Worm (Caenorhabditis elegans) whole organism, L3 larva: ENCODE data around the gene srh-304.
A peak's percentile ranks its signal among the peaks of the same experiment; 100 is the strongest.

Experiments used
- ceh-82 ChIP-seq: fragments of 150-350 bp; optimal IDR thresholded peaks from 2 replicates; lab custom pipeline; 2014; ENCODE audit warnings: missing biosample characterization, missing genetic modification characterization
- ceh-9 ChIP-seq: sonication (generic microtip); optimal IDR thresholded peaks from 2 replicates; lab custom pipeline; 2018; ENCODE audit warnings: missing biosample characterization, missing genetic modification characterization
- elt-2 ChIP-seq: sonication (generic microtip); optimal IDR thresholded peaks from 2 replicates; lab custom pipeline; 2016; ENCODE audit warnings: missing genetic modification reagents, mild to moderate bottlenecking, missing genetic modification characterization, missing compliant biosample characterization
- lin-15B ChIP-seq: fragments of 150-350 bp; optimal IDR thresholded peaks from 2 replicates; lab custom pipeline; 2014; ENCODE audit warnings: missing biosample characterization, missing genetic modification characterization
- nfya-1 ChIP-seq: sonication (generic microtip); optimal IDR thresholded peaks from 2 replicates; lab custom pipeline; 2017; ENCODE audit warnings: missing genetic modification characterization, mild to moderate bottlenecking, missing compliant biosample characterization, antibody characterized with exemption, moderate library complexity; ENCODE audit not compliant: insufficient read depth
- nhr-11 ChIP-seq: fragments of 150-350 bp; optimal IDR thresholded peaks from 2 replicates; lab custom pipeline; 2014; ENCODE audit warnings: missing biosample characterization, missing genetic modification characterization
- nhr-23 ChIP-seq: fragments of 150-350 bp; optimal IDR thresholded peaks from 2 replicates; lab custom pipeline; 2014; ENCODE audit warnings: missing biosample characterization, missing genetic modification reagents, missing genetic modification characterization
- nhr-25 ChIP-seq: sonication (generic microtip); optimal IDR thresholded peaks from 2 replicates; lab custom pipeline; 2017; ENCODE audit warnings: missing biosample characterization, missing genetic modification characterization
- pha-4 ChIP-seq: fragments of 150-350 bp; optimal IDR thresholded peaks from 2 replicates; lab custom pipeline; 2014; ENCODE audit warnings: missing biosample characterization, missing genetic modification reagents, missing genetic modification characterization
- pqm-1 ChIP-seq: fragments of 150-350 bp; optimal IDR thresholded peaks from 2 replicates; lab custom pipeline; 2017; ENCODE audit warnings: missing biosample characterization, missing genetic modification characterization, inconsistent platforms
- sea-2 ChIP-seq: fragments of 150-350 bp; sonication (generic microtip); optimal IDR thresholded peaks from 4 replicates; lab custom pipeline; 2014; ENCODE audit warnings: missing biosample characterization, missing genetic modification reagents, missing genetic modification characterization
- snpc-4 ChIP-seq: fragments of 150-350 bp; optimal IDR thresholded peaks from 2 replicates; lab custom pipeline; 2014; ENCODE audit warnings: missing biosample characterization, missing genetic modification characterization
- tbx-2 ChIP-seq: sonication (generic microtip); optimal IDR thresholded peaks from 2 replicates; lab custom pipeline; 2016; ENCODE audit warnings: mild to moderate bottlenecking, missing genetic modification characterization, missing compliant biosample characterization
- ztf-4 ChIP-seq: fragments of 150-350 bp; optimal IDR thresholded peaks from 2 replicates; lab custom pipeline; 2014; ENCODE audit warnings: missing biosample characterization, missing genetic modification characterization

The srh-304 gene

DNA sequence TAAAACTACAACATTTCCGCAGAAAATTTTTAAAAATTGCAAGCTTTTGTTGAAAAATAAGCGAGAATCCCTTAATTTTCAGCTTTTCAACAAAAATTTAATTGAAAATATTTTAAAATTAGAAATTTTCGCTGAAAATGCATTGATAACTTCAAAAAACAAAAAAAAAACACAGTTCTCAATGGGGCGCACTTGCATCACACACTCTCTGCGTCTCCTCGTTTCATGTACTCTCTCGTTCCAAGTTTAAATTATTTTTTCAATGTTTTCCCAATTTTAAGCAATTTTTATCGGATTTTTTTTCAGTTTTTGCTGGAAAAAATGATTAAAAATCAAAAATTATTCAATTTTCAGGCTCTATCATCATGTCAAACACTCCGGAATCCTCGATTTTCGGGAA lies 42.6 kb downstream of the srh-304 start, which contains the start of gene phf-14:
TSS of gene phf-14 (plus strand) at position 345 of the 400 bp plus-strand sequence.
- peak; percentile 14 for TF ChIP-seq pqm-1 (tag; lab: Kevin White, UChicago)
- TF ChIP-seq ztf-4 (tag; lab: Kevin White, UChicago): no peak
- TF ChIP-seq snpc-4 (tag; lab: Kevin White, UChicago): peak; percentile 43
- no peak for TF ChIP-seq nhr-11 (tag; lab: Kevin White, UChicago)
- peak; percentile 80 for TF ChIP-seq lin-15B
- TF ChIP-seq sea-2 (GFP tag; lab: Kevin White, UChicago): no peak
- peak; percentile 55 for TF ChIP-seq nhr-23 (tag; lab: Kevin White, UChicago)
- peak; percentile 1 for TF ChIP-seq nhr-25 (tag; lab: Kevin White, UChicago)
- no peak for TF ChIP-seq ceh-9
- peak; percentile 8 for TF ChIP-seq elt-2 (tag; lab: Kevin White, UChicago)
- peak; percentile 50 for TF ChIP-seq nfya-1
- peak; percentile 73 for TF ChIP-seq pha-4 (tag; lab: Kevin White, UChicago)
- TF ChIP-seq tbx-2: no peak
- peak; percentile 22 for TF ChIP-seq ceh-82 (tag; lab: Kevin White, UChicago)
